Fruit fly (Drosophila melanogaster) whole organism, embryonic: ENCODE data around the gene msd1.

Experiments used
- Mad ChIP-seq: fragments of 200-800 bp; sonication (Bioruptor generic); optimal IDR thresholded peaks from 2 replicates; lab custom pipeline; 2016; ENCODE audit warnings: missing biosample characterization, missing genetic modification characterization
- bab2 ChIP-seq: fragments of 200-800 bp; sonication (Bioruptor generic); optimal IDR thresholded peaks from 2 replicates; lab custom pipeline; 2016; ENCODE audit warnings: missing biosample characterization, missing genetic modification characterization
- oc ChIP-seq: fragments of 200-800 bp; sonication (Bioruptor generic); optimal IDR thresholded peaks from 2 replicates; lab custom pipeline; 2018; ENCODE audit warnings: missing biosample characterization, mild to moderate bottlenecking, missing genetic modification characterization, moderate library complexity

DNA sequence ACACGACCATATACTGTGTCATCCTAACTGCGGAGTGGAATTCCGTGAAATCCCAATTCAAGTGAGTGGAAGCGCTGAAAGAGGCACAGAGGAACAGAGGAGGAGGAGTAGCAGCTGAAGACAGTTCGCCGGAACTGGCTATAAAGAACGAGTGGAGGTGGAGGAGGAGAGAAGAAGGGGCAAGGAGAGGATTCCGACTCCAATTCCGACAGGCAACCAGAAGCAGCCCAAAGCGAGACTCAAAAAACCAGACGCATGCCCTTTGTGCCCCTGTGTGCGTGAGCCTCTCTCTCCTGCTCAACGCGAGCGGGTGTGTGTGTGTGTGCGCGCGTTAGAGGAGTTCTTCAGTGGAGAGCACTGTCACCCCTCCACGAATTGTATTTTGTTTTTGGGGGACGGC, 17.9 kb downstream of the msd1 start:
- TF ChIP-seq bab2 (GFP tag; lab: Kevin White, UChicago) (no peak), oc (tag; lab: Kevin White, UChicago) (no peak), Mad (no peak)
